Worm (Caenorhabditis elegans) whole organism, L1 larva: ENCODE data around the gene C04E12.2.

ENCODE experiments used
- C04F5.9 ChIP-seq: sonication (generic microtip); optimal IDR thresholded peaks from 2 replicates; lab custom pipeline; 2016; ENCODE audit warnings: missing genetic modification characterization, missing compliant biosample characterization
- C16A3.4 ChIP-seq: fragments of 150-350 bp; optimal IDR thresholded peaks from 2 replicates; lab custom pipeline; 2014; ENCODE audit warnings: missing biosample characterization, missing genetic modification characterization
- F16B12.6 ChIP-seq: fragments of 150-350 bp; optimal IDR thresholded peaks from 2 replicates; lab custom pipeline; 2014; ENCODE audit warnings: missing biosample characterization, missing genetic modification characterization
- aha-1 ChIP-seq: fragments of 150-350 bp; optimal IDR thresholded peaks from 2 replicates; lab custom pipeline; 2014; ENCODE audit warnings: missing biosample characterization, missing genetic modification characterization
- alr-1 ChIP-seq: fragments of 200-800 bp; sonication (Bioruptor generic); optimal IDR thresholded peaks from 2 replicates; lab custom pipeline; 2018; ENCODE audit warnings: borderline replicate concordance, mild to moderate bottlenecking, missing genetic modification characterization, missing compliant biosample characterization
- aly-2 ChIP-seq: fragments of 150-350 bp; optimal IDR thresholded peaks from 2 replicates; lab custom pipeline; 2014; ENCODE audit warnings: missing biosample characterization, missing genetic modification characterization
- ceh-63 ChIP-seq: fragments of 200-800 bp; sonication (Bioruptor generic); optimal IDR thresholded peaks from 2 replicates; lab custom pipeline; 2018; ENCODE audit warnings: mild to moderate bottlenecking, missing genetic modification characterization, missing compliant biosample characterization
- ceh-8 ChIP-seq: fragments of 200-800 bp; sonication (Bioruptor generic); optimal IDR thresholded peaks from 2 replicates; lab custom pipeline; 2018; ENCODE audit warnings: mild to moderate bottlenecking, missing genetic modification characterization, moderate library complexity, missing compliant biosample characterization
- ceh-88 ChIP-seq: fragments of 200-800 bp; sonication (Bioruptor generic); IDR thresholded peaks from 2 replicates; pipeline ENCODE4 v1.3.6; 2022; ENCODE audit warnings: missing genetic modification characterization, missing compliant biosample characterization
- dpl-1 ChIP-seq, 3 experiments: fragments of 150-350 bp in 2 of 3; sonication (generic microtip) in 1 of 3; optimal IDR thresholded peaks; 2 replicates each; lab custom pipeline; 2014 to 2017; ENCODE audit warnings: missing biosample characterization in 3 of 3, missing genetic modification characterization in 3 of 3, missing genetic modification reagents in 3 of 3
- efl-1 ChIP-seq, 4 experiments: fragments of 150-350 bp; optimal IDR thresholded peaks in 3 of 4; peaks in 1 of 4; 1 replicate in 1 of 4; 2 replicates in 3 of 4; lab custom pipeline; 2014; ENCODE audit warnings: missing biosample characterization in 2 of 4, missing genetic modification characterization in 2 of 4, missing genetic modification reagents in 2 of 4
- efl-3 ChIP-seq: fragments of 200-800 bp; sonication (Bioruptor generic); optimal IDR thresholded peaks from 2 replicates; lab custom pipeline; 2018; ENCODE audit warnings: mild to moderate bottlenecking, missing genetic modification characterization, missing compliant biosample characterization
- elt-2 ChIP-seq: sonication (generic microtip); optimal IDR thresholded peaks from 2 replicates; lab custom pipeline; 2016; ENCODE audit warnings: missing genetic modification characterization, mild to moderate bottlenecking, inconsistent platforms, missing compliant biosample characterization, missing genetic modification reagents
- ets-5 ChIP-seq: fragments of 200-800 bp; sonication (Bioruptor generic); IDR thresholded peaks from 2 replicates; pipeline ENCODE4 v1.3.6; 2022; ENCODE audit warnings: missing genetic modification characterization, missing compliant biosample characterization
- fkh-10 ChIP-seq: sonication (generic microtip); optimal IDR thresholded peaks from 2 replicates; lab custom pipeline; 2017; ENCODE audit warnings: missing biosample characterization, missing genetic modification reagents, missing genetic modification characterization
- fos-1 ChIP-seq: fragments of 150-350 bp; optimal IDR thresholded peaks from 2 replicates; lab custom pipeline; 2014; ENCODE audit warnings: missing biosample characterization, missing genetic modification characterization
- hlh-17 ChIP-seq: fragments of 200-800 bp; sonication (Bioruptor generic); optimal IDR thresholded peaks from 2 replicates; lab custom pipeline; 2018; ENCODE audit warnings: missing genetic modification characterization, mild to moderate bottlenecking, missing compliant biosample characterization, moderate library complexity, borderline replicate concordance
- hlh-4 ChIP-seq: sonication (generic microtip); optimal IDR thresholded peaks from 2 replicates; lab custom pipeline; 2016; ENCODE audit warnings: mild to moderate bottlenecking, missing genetic modification characterization, missing compliant biosample characterization
- hpl-2 ChIP-seq: fragments of 150-350 bp; optimal IDR thresholded peaks from 2 replicates; lab custom pipeline; 2014; ENCODE audit warnings: missing biosample characterization, missing genetic modification reagents, missing genetic modification characterization
- isw-1 ChIP-seq: fragments of 200-800 bp; sonication (Bioruptor generic); IDR thresholded peaks from 2 replicates; pipeline ENCODE4 v1.3.6; 2022; ENCODE audit warnings: missing genetic modification characterization, missing compliant biosample characterization
- lin-13 ChIP-seq: fragments of 150-350 bp; optimal IDR thresholded peaks from 2 replicates; lab custom pipeline; 2014; ENCODE audit warnings: missing biosample characterization, missing genetic modification reagents, missing genetic modification characterization
- lin-14 ChIP-seq: fragments of 200-800 bp; sonication (Bioruptor generic); optimal IDR thresholded peaks from 2 replicates; lab custom pipeline; 2018; ENCODE audit warnings: mild to moderate bottlenecking, missing genetic modification characterization, moderate library complexity, missing compliant biosample characterization
- lin-15B ChIP-seq: fragments of 150-350 bp; sonication (generic microtip); optimal IDR thresholded peaks from 3 replicates; lab custom pipeline; 2014; ENCODE audit warnings: missing biosample characterization, missing genetic modification characterization
- lin-35 ChIP-seq, 2 experiments: fragments of 150-350 bp; optimal IDR thresholded peaks; 2 replicates each; lab custom pipeline; 2014; ENCODE audit warnings: missing biosample characterization in 2 of 2, missing genetic modification characterization in 2 of 2, missing genetic modification reagents in 2 of 2
- lsy-2 ChIP-seq, 2 experiments: fragments of 150-350 bp; optimal IDR thresholded peaks; 2 replicates each; lab custom pipeline; 2014; ENCODE audit warnings: missing biosample characterization in 2 of 2, missing genetic modification characterization in 2 of 2
- mef-2 ChIP-seq: fragments of 150-350 bp; optimal IDR thresholded peaks from 2 replicates; lab custom pipeline; 2014; ENCODE audit warnings: missing biosample characterization, missing genetic modification characterization
- mep-1 ChIP-seq: fragments of 150-350 bp; optimal IDR thresholded peaks from 2 replicates; lab custom pipeline; 2014; ENCODE audit warnings: missing biosample characterization, missing genetic modification characterization
- nhr-11 ChIP-seq: fragments of 150-350 bp; optimal IDR thresholded peaks from 2 replicates; lab custom pipeline; 2014; ENCODE audit warnings: missing biosample characterization, missing genetic modification characterization
- nhr-19 ChIP-seq: fragments of 200-800 bp; sonication (Bioruptor generic); conservative IDR thresholded peaks from 2 replicates; pipeline ENCODE4 v1.3.6; 2022; ENCODE audit warnings: missing genetic modification characterization, missing compliant biosample characterization
- nhr-20 ChIP-seq: sonication (generic microtip); optimal IDR thresholded peaks from 2 replicates; lab custom pipeline; 2016; ENCODE audit warnings: mild to moderate bottlenecking, missing genetic modification characterization, missing compliant biosample characterization
- nhr-237 ChIP-seq: fragments of 150-350 bp; optimal IDR thresholded peaks from 2 replicates; lab custom pipeline; 2014; ENCODE audit warnings: missing biosample characterization, missing genetic modification characterization
- nhr-47 ChIP-seq: sonication (generic microtip); optimal IDR thresholded peaks from 2 replicates; lab custom pipeline; 2016; ENCODE audit warnings: mild to moderate bottlenecking, missing genetic modification characterization, moderate library complexity, missing compliant biosample characterization
- nhr-71 ChIP-seq: sonication (generic microtip); optimal IDR thresholded peaks from 2 replicates; lab custom pipeline; 2016; ENCODE audit warnings: mild to moderate bottlenecking, missing genetic modification characterization, moderate library complexity, missing compliant biosample characterization
- nhr-77 ChIP-seq: fragments of 150-350 bp; optimal IDR thresholded peaks from 2 replicates; lab custom pipeline; 2014; ENCODE audit warnings: missing biosample characterization, missing genetic modification characterization
- nhr-85 ChIP-seq: sonication (generic microtip); peaks from one replicate; lab custom pipeline; 2016; ENCODE audit warnings: missing genetic modification characterization, inconsistent platforms, missing compliant biosample characterization
- nhr-90 ChIP-seq: sonication (generic microtip); optimal IDR thresholded peaks from 2 replicates; lab custom pipeline; 2016; ENCODE audit warnings: mild to moderate bottlenecking, missing genetic modification characterization, missing compliant biosample characterization; ENCODE audit not compliant: poor library complexity
- pag-3 ChIP-seq: sonication (generic microtip); optimal IDR thresholded peaks from 2 replicates; lab custom pipeline; 2017; ENCODE audit warnings: missing genetic modification characterization, mild to moderate bottlenecking, missing compliant biosample characterization, antibody characterized with exemption, borderline replicate concordance; ENCODE audit not compliant: insufficient read depth
- rnt-1 ChIP-seq: sonication (generic microtip); optimal IDR thresholded peaks from 2 replicates; lab custom pipeline; 2016; ENCODE audit warnings: mild to moderate bottlenecking, missing genetic modification characterization, moderate library complexity, missing compliant biosample characterization
- snpc-4 ChIP-seq: fragments of 150-350 bp; optimal IDR thresholded peaks from 2 replicates; lab custom pipeline; 2014; ENCODE audit warnings: missing biosample characterization, missing genetic modification characterization
- snu-23 ChIP-seq: sonication (generic microtip); optimal IDR thresholded peaks from 2 replicates; lab custom pipeline; 2016; ENCODE audit warnings: missing genetic modification characterization, missing compliant biosample characterization
- swsn-7 ChIP-seq: sonication (generic microtip); optimal IDR thresholded peaks from 2 replicates; lab custom pipeline; 2016; ENCODE audit warnings: missing genetic modification characterization, missing compliant biosample characterization
- tbx-2 ChIP-seq: sonication (generic microtip); optimal IDR thresholded peaks from 2 replicates; lab custom pipeline; 2016; ENCODE audit warnings: missing genetic modification characterization, missing compliant biosample characterization
- tlp-1 ChIP-seq: fragments of 150-350 bp; optimal IDR thresholded peaks from 2 replicates; lab custom pipeline; 2014; ENCODE audit warnings: missing biosample characterization, missing genetic modification characterization
- unc-62 ChIP-seq: fragments of 150-350 bp; optimal IDR thresholded peaks from 2 replicates; lab custom pipeline; 2014; ENCODE audit warnings: missing biosample characterization, missing genetic modification reagents, missing genetic modification characterization
- unc-86 ChIP-seq: sonication (generic microtip); optimal IDR thresholded peaks from 2 replicates; lab custom pipeline; 2016; ENCODE audit warnings: missing genetic modification characterization, missing compliant biosample characterization
- unc-98 ChIP-seq: fragments of 200-800 bp; sonication (Bioruptor generic); IDR thresholded peaks from 2 replicates; pipeline ENCODE4 v1.3.6; 2022; ENCODE audit warnings: missing genetic modification characterization, missing compliant biosample characterization
- zag-1 ChIP-seq: fragments of 150-350 bp; optimal IDR thresholded peaks from 2 replicates; lab custom pipeline; 2014; ENCODE audit warnings: missing biosample characterization, missing genetic modification characterization
- ztf-11 ChIP-seq, 2 experiments: sonication (generic microtip); optimal IDR thresholded peaks; 2 replicates each; lab custom pipeline; 2016 to 2017; ENCODE audit warnings: missing genetic modification characterization in 2 of 2, missing biosample characterization in 1 of 2, missing compliant biosample characterization in 1 of 2

C04E12.2 gene

DNA sequence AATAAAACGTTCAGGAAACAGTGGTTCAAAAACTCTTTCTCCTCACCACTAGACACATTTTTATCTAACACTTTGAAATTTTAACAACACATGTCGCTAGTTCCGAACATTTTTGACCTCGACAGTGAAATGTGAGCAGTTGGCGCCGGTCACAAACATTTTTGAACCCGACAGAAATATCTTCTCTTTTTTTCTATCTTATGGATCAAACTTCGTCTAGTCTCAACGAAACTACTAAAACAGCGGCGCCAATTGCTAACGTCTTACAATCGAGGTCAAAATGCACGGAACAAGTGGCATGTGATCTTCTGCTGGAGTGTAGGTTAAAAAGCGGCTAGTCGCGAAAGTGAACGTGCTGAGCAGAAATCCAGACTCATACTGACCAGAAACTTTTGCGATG lies 23.9 kb upstream of the C04E12.2 start:
- TF ChIP-seq isw-1 (no peak), rnt-1 (tag; lab: Kevin White, UChicago) (peak; percentile 52), swsn-7 (tag; lab: Kevin White, UChicago) (no peak), tlp-1 (tag; lab: Kevin White, UChicago) (no peak), nhr-90 (tag; lab: Kevin White, UChicago) (no peak), ets-5 (no peak), snpc-4 (tag; lab: Kevin White, UChicago) (no peak), fos-1 (tag; lab: Kevin White, UChicago) (no peak), aly-2 (tag; lab: Kevin White, UChicago) (no peak), nhr-20 (tag; lab: Kevin White, UChicago) (peak; percentile 50), unc-98 (GFP tag; lab: Robert Waterston, UW) (no peak), efl-3 (GFP tag; lab: Kevin White, UChicago) (no peak), efl-1 (optimal IDR thresholded peaks at IDR 0.05; lab: Kevin White, UChicago) (no peak), efl-1 (GFP tag; optimal IDR thresholded peaks at IDR 0.05 in 1 of 2; lab: Kevin White, UChicago) (peak in 1 of 2 experiments; percentile 39), nhr-19 (GFP tag; lab: Robert Waterston, UW) (peak; percentile 57), nhr-71 (tag; lab: Kevin White, UChicago) (peak; percentile 81), hlh-17 (GFP tag; lab: Kevin White, UChicago) (no peak), zag-1 (tag; lab: Kevin White, UChicago) (no peak), C16A3.4 (tag; lab: Kevin White, UChicago) (no peak), mef-2 (tag; lab: Kevin White, UChicago) (no peak), lin-15B (tag; lab: Kevin White, UChicago) (no peak), C04F5.9 (tag; lab: Kevin White, UChicago) (no peak), hlh-4 (no peak), ztf-11 (tag; optimal IDR thresholded peaks at IDR 0.05; lab: Kevin White, UChicago) (no peak), lin-13 (GFP tag; lab: Kevin White, UChicago) (no peak), unc-86 (tag; lab: Kevin White, UChicago) (no peak), lin-14 (peak; percentile 83), fkh-10 (GFP tag; lab: Kevin White, UChicago) (no peak), nhr-11 (tag; lab: Kevin White, UChicago) (no peak), pag-3 (no peak), elt-2 (tag; lab: Kevin White, UChicago) (no peak), unc-62 (GFP tag; lab: Kevin White, UChicago) (no peak), ceh-8 (GFP tag; lab: Kevin White, UChicago) (no peak), ceh-63 (GFP tag; lab: Kevin White, UChicago) (no peak), tbx-2 (tag; lab: Kevin White, UChicago) (no peak), hpl-2 (no peak), alr-1 (no peak), nhr-77 (tag; lab: Kevin White, UChicago) (no peak)

DNA sequence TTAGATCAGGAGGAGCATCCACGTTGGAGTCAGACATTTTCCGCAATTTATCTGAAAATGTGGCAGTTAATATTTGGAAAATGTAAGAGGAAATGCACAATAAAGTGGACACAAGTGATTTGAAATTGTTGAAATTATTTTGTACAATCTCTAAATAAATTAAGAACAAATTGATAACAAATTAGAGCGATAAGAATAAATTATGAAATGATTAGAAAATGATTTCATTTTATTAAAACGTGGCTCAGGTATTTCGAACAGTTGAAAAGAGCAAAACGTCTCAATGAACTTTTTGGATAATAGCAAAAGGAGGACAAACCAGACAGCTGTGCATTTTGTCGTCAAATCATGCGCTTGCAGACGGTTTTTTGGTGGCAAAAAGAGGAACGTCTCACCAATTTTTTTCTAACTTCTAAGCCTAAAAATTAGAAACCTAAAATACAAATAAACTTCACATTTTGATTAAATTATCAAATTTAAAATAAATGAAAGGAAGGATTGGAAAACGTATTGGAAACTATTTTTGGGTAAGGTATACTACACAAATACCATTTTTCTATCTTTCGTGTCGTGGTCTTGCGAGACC lies 21.3 kb upstream of the C04E12.2 start, which contains the start of gene fbxa-65:
Gene fbxa-65 (minus strand): TSS at position 51 of the 586 bp plus-strand sequence.
- TF ChIP-seq elt-2 (tag; lab: Kevin White, UChicago) (no peak), aha-1 (tag; lab: Kevin White, UChicago) (no peak), F16B12.6 (tag; lab: Kevin White, UChicago) (peak; percentile 79), nhr-237 (tag; lab: Kevin White, UChicago) (no peak), lin-14 (peak; percentile 34), snu-23 (GFP tag; lab: Kevin White, UChicago) (peak; percentile 19), pag-3 (no peak), lsy-2 (tag; optimal IDR thresholded peaks at IDR 0.05; lab: Kevin White, UChicago) (peak in 1 of 2 experiments; percentile 2), swsn-7 (tag; lab: Kevin White, UChicago) (peak; percentile 3), nhr-47 (tag; lab: Kevin White, UChicago) (peak; percentile 14), nhr-71 (tag; lab: Kevin White, UChicago) (peak; percentile 19), ceh-88 (GFP tag; lab: Robert Waterston, UW) (no peak), nhr-20 (tag; lab: Kevin White, UChicago) (peak; percentile 35), lin-35 (GFP tag; optimal IDR thresholded peaks at IDR 0.05; lab: Kevin White, UChicago) (peak in 1 of 2 experiments; percentile 20), dpl-1 (GFP tag; optimal IDR thresholded peaks at IDR 0.05; lab: Kevin White, UChicago) (peak in 2 of 3 experiments; percentile 28 to 47), mep-1 (tag; lab: Kevin White, UChicago) (peak; percentile 23), efl-1 (optimal IDR thresholded peaks at IDR 0.05; lab: Kevin White, UChicago) (peak; percentile 9 to 39), efl-1 (GFP tag; optimal IDR thresholded peaks at IDR 0.05 in 1 of 2; lab: Kevin White, UChicago) (peak; percentile 36 to 85), nhr-85 (peak; percentile 60)
